Worm (Caenorhabditis elegans): Measurements from ENCODE around the gene hex-5.

The hex-5 gene

ce11 chrX:14928854-14929253 is 23.8 kb upstream of the hex-5 start, which contains the start of gene ntr-2:
TSS of gene ntr-2 (minus strand) at chrX:14928954.
- no peak for TF ChIP-seq crh-2 (tag; optimal IDR thresholded peaks at IDR 0.05)
- no peak for TF ChIP-seq fos-1 (tag; optimal IDR thresholded peaks at IDR 0.05)

- TF ChIP-seq lsy-2 (tag; optimal IDR thresholded peaks at IDR 0.05), result no peak
- no peak for TF ChIP-seq crh-2 (tag; optimal IDR thresholded peaks at IDR 0.05)
- no peak for TF ChIP-seq nhr-12 (tag; optimal IDR thresholded peaks at IDR 0.05)
- TF ChIP-seq zag-1 (tag; optimal IDR thresholded peaks at IDR 0.05), result no peak
- TF ChIP-seq ztf-4 (tag; optimal IDR thresholded peaks at IDR 0.05), result no peak
- TF ChIP-seq mab-5 (tag; optimal IDR thresholded peaks at IDR 0.05), result no peak
- TF ChIP-seq R02D3.7 (tag; optimal IDR thresholded peaks at IDR 0.05), result no peak
- no peak for TF ChIP-seq nhr-129 (tag; optimal IDR thresholded peaks at IDR 0.05)
Measured at ce11 chrX:14922758-14923157, 17.7 kb upstream of the hex-5 start.

- TF ChIP-seq mbf-1 (tag; optimal IDR thresholded peaks at IDR 0.05), result no peak
- TF ChIP-seq sma-3 (GFP tag; optimal IDR thresholded peaks at IDR 0.05), result no peak
- TF ChIP-seq lin-11 (tag; optimal IDR thresholded peaks at IDR 0.05), result no peak
- no peak for TF ChIP-seq unc-39 (tag; optimal IDR thresholded peaks at IDR 0.05)
- no peak for TF ChIP-seq ZK546.5 (tag; optimal IDR thresholded peaks at IDR 0.05)
- no peak for TF ChIP-seq nhr-237 (tag; optimal IDR thresholded peaks at IDR 0.05)
- TF ChIP-seq elt-3 (tag; optimal IDR thresholded peaks at IDR 0.05), result no peak
- no peak for TF ChIP-seq unc-55 (GFP tag; optimal IDR thresholded peaks at IDR 0.05)
- no peak for TF ChIP-seq ztf-1 (GFP tag; conservative IDR thresholded peaks at IDR 0.05)
- TF ChIP-seq aly-2 (tag; optimal IDR thresholded peaks at IDR 0.05), result no peak
- no peak for TF ChIP-seq nhr-11 (tag; optimal IDR thresholded peaks at IDR 0.05)
- TF ChIP-seq sem-4 (tag; optimal IDR thresholded peaks at IDR 0.05), result no peak
Measured at ce11 chrX:14920880-14921279, 15.8 kb upstream of the hex-5 start.

ce11 chrX:14918538-14918937 is 13.5 kb upstream of the hex-5 start, which contains the start of gene npr-40:
TSS of gene npr-40 (plus strand) at chrX:14918838.
- no peak for TF ChIP-seq ceh-82 (tag; optimal IDR thresholded peaks at IDR 0.05)
- no peak for TF ChIP-seq lin-39 (tag; optimal IDR thresholded peaks at IDR 0.05)
- TF ChIP-seq ztf-11 (tag; optimal IDR thresholded peaks at IDR 0.05), result no peak
- no peak for TF ChIP-seq nhr-77 (tag; optimal IDR thresholded peaks at IDR 0.05)
- no peak for TF ChIP-seq sem-4 (tag; optimal IDR thresholded peaks at IDR 0.05)
- TF ChIP-seq nhr-21 (tag; optimal IDR thresholded peaks at IDR 0.05), result no peak
- no peak for TF ChIP-seq skn-1 (tag; optimal IDR thresholded peaks at IDR 0.05)
- TF ChIP-seq lin-11 (tag; optimal IDR thresholded peaks at IDR 0.05), result no peak
- TF ChIP-seq unc-62 (GFP tag; optimal IDR thresholded peaks at IDR 0.05), result no peak
- TF ChIP-seq sma-9 (GFP tag; optimal IDR thresholded peaks at IDR 0.05), result no peak
- TF ChIP-seq sma-9 (tag; optimal IDR thresholded peaks at IDR 0.05), result no peak
- no peak for TF ChIP-seq aly-2 (tag; optimal IDR thresholded peaks at IDR 0.05)
- no peak for TF ChIP-seq nhr-12 (tag; optimal IDR thresholded peaks at IDR 0.05)

- TF ChIP-seq Y55F3AM.14 (GFP tag; optimal IDR thresholded peaks at IDR 0.05) (no peak), F13H6.1 (tag; optimal IDR thresholded peaks at IDR 0.05) (no peak), R02D3.7 (tag; optimal IDR thresholded peaks at IDR 0.05) (no peak), fos-1 (tag; optimal IDR thresholded peaks at IDR 0.05) (no peak), mbf-1 (tag; optimal IDR thresholded peaks at IDR 0.05) (no peak), unc-39 (tag; optimal IDR thresholded peaks at IDR 0.05) (no peak), sem-4 (tag; optimal IDR thresholded peaks at IDR 0.05) (no peak), nhr-237 (tag; optimal IDR thresholded peaks at IDR 0.05) (no peak), ztf-11 (tag; optimal IDR thresholded peaks at IDR 0.05) (no peak)
Measured at ce11 chrX:14916767-14917166, 11.7 kb upstream of the hex-5 start.

ce11 chrX:14910689-14911088 is 5.6 kb upstream of the hex-5 start:
- TF ChIP-seq egl-27 (tag; optimal IDR thresholded peaks at IDR 0.05), result no peak
- TF ChIP-seq sma-9 (GFP tag; optimal IDR thresholded peaks at IDR 0.05), result no peak
- TF ChIP-seq sma-9 (tag; optimal IDR thresholded peaks at IDR 0.05), result no peak
- no peak for TF ChIP-seq R02D3.7 (tag; optimal IDR thresholded peaks at IDR 0.05)
- TF ChIP-seq elt-3 (tag; optimal IDR thresholded peaks at IDR 0.05), result no peak
- no peak for TF ChIP-seq unc-62 (GFP tag; optimal IDR thresholded peaks at IDR 0.05)
- TF ChIP-seq dmd-4 (tag; optimal IDR thresholded peaks at IDR 0.05), result no peak
- TF ChIP-seq alr-1 (tag; optimal IDR thresholded peaks at IDR 0.05), result no peak
- TF ChIP-seq fos-1 (tag; optimal IDR thresholded peaks at IDR 0.05), result no peak
- no peak for TF ChIP-seq ceh-82 (tag; optimal IDR thresholded peaks at IDR 0.05)
- TF ChIP-seq ztf-11 (tag; optimal IDR thresholded peaks at IDR 0.05), result no peak
- no peak for TF ChIP-seq mab-5 (tag; optimal IDR thresholded peaks at IDR 0.05)
- no peak for TF ChIP-seq blmp-1 (tag; optimal IDR thresholded peaks at IDR 0.05; ENCODE audit: insufficient read depth)
- no peak for TF ChIP-seq nhr-237 (tag; optimal IDR thresholded peaks at IDR 0.05)
- TF ChIP-seq nhr-21 (tag; optimal IDR thresholded peaks at IDR 0.05), result no peak
- no peak for TF ChIP-seq lin-13 (GFP tag; optimal IDR thresholded peaks at IDR 0.05)
- TF ChIP-seq snpc-4 (tag; optimal IDR thresholded peaks at IDR 0.05), result no peak
- TF ChIP-seq lin-39 (tag; optimal IDR thresholded peaks at IDR 0.05), result no peak
- no peak for TF ChIP-seq gmeb-1 (tag; optimal IDR thresholded peaks at IDR 0.05)
- TF ChIP-seq zag-1 (tag; optimal IDR thresholded peaks at IDR 0.05), result no peak
- no peak for TF ChIP-seq mdl-1 (tag; optimal IDR thresholded peaks at IDR 0.05)
